Worm (Caenorhabditis elegans) whole organism, early embryonic: ENCODE results near the gene R148.3.

Experiments used
- B0310.2 ChIP-seq: sonication (generic microtip); optimal IDR thresholded peaks from 2 replicates; lab custom pipeline; 2016; ENCODE audit warnings: mild to moderate bottlenecking, missing genetic modification characterization, missing compliant biosample characterization
- F13C5.2 ChIP-seq: sonication (generic microtip); optimal IDR thresholded peaks from 2 replicates; lab custom pipeline; 2017; ENCODE audit warnings: mild to moderate bottlenecking, missing genetic modification characterization, inconsistent platforms, missing compliant biosample characterization
- aly-1 ChIP-seq: sonication (generic microtip); optimal IDR thresholded peaks from 2 replicates; lab custom pipeline; 2016; ENCODE audit warnings: missing genetic modification characterization, missing compliant biosample characterization
- ama-1 ChIP-seq: fragments of 150-350 bp; optimal IDR thresholded peaks from 2 replicates; lab custom pipeline; 2014
- ceh-13 ChIP-seq: fragments of 200-800 bp; sonication (Bioruptor generic); optimal IDR thresholded peaks from 2 replicates; lab custom pipeline; 2018; ENCODE audit warnings: mild to moderate bottlenecking, missing genetic modification characterization, missing compliant biosample characterization
- ceh-36 ChIP-seq: sonication (generic microtip); optimal IDR thresholded peaks from 2 replicates; lab custom pipeline; 2016; ENCODE audit warnings: missing genetic modification characterization, inconsistent platforms, missing compliant biosample characterization
- ets-7 ChIP-seq: sonication (generic microtip); optimal IDR thresholded peaks from 2 replicates; lab custom pipeline; 2016; ENCODE audit warnings: missing genotype, missing genetic modification characterization, missing compliant biosample characterization
- flt-1 ChIP-seq: fragments of 200-800 bp; sonication (Bioruptor generic); IDR thresholded peaks from 2 replicates; pipeline ENCODE4 v1.3.6; 2022; ENCODE audit warnings: missing genetic modification characterization, missing compliant biosample characterization
- hmbx-1 ChIP-seq: sonication (generic microtip); optimal IDR thresholded peaks from 2 replicates; lab custom pipeline; 2016; ENCODE audit warnings: mild to moderate bottlenecking, missing genetic modification characterization, missing compliant biosample characterization
- hmg-4 ChIP-seq: fragments of 200-800 bp; sonication (Bioruptor generic); optimal IDR thresholded peaks from 2 replicates; lab custom pipeline; 2018; ENCODE audit warnings: mild to moderate bottlenecking, missing genetic modification characterization, missing compliant biosample characterization
- hnd-1 ChIP-seq: sonication (generic microtip); optimal IDR thresholded peaks from 2 replicates; lab custom pipeline; 2016; ENCODE audit warnings: missing genetic modification characterization, missing compliant biosample characterization
- pes-1 ChIP-seq: fragments of 200-800 bp; sonication (Bioruptor generic); IDR thresholded peaks from 2 replicates; pipeline ENCODE4 v1.3.6; 2022; ENCODE audit warnings: missing genetic modification reagents, missing genetic modification characterization, missing compliant biosample characterization
- scrt-1 ChIP-seq: fragments of 200-800 bp; sonication (Bioruptor generic); IDR thresholded peaks from 2 replicates; pipeline ENCODE4 v1.3.6; 2022; ENCODE audit warnings: missing genetic modification characterization, missing compliant biosample characterization
- sea-1 ChIP-seq: fragments of 200-800 bp; sonication (Bioruptor generic); conservative IDR thresholded peaks from 2 replicates; pipeline ENCODE4 v1.3.6; 2022; ENCODE audit warnings: missing genetic modification characterization, missing compliant biosample characterization
- tbx-11 ChIP-seq: fragments of 200-800 bp; sonication (Bioruptor generic); IDR thresholded peaks from 2 replicates; pipeline ENCODE4 v1.3.6; 2022; ENCODE audit warnings: missing genetic modification characterization, missing compliant biosample characterization
- tbx-37 ChIP-seq: fragments of 200-800 bp; sonication (Bioruptor generic); conservative IDR thresholded peaks from 2 replicates; pipeline ENCODE4 v1.3.6; 2022; ENCODE audit warnings: missing genetic modification reagents, missing genetic modification characterization, missing compliant biosample characterization
- tra-4 ChIP-seq: sonication (generic microtip); optimal IDR thresholded peaks from 2 replicates; lab custom pipeline; 2017; ENCODE audit warnings: missing genetic modification characterization, missing compliant biosample characterization

R148.3 gene

DNA sequence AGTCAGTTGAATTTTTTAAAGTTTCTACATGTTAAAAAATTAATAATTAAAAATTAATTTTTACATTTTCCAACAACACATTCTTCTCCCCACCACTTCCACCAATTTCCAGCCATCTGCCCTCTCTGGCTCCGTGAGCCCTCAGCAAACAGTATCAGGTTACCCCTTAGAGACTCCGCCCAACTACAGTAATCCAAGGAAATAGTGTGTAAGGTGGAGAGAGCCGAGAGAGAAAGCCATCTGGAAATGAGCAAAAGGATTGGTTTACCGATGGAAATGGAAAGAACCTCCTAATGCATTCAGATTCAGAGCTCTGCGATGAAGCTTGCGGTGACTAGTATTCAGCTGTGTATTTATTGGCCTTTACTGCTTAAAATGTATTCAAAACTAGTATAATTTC, 34.9 kb upstream of the R148.3 start:
- TF ChIP-seq hmg-4, result no peak
- no peak for TF ChIP-seq pes-1
- TF ChIP-seq flt-1 (GFP tag; lab: Robert Waterston, UW), result no peak
- TF ChIP-seq ceh-13, result no peak
- TF ChIP-seq F13C5.2, result no peak
- no peak for TF ChIP-seq scrt-1 (GFP tag; lab: Robert Waterston, UW)
- TF ChIP-seq hmbx-1 (tag; lab: Kevin White, UChicago), result no peak
- no peak for TF ChIP-seq tra-4 (tag; lab: Kevin White, UChicago)
- no peak for TF ChIP-seq tbx-11 (GFP tag; lab: Robert Waterston, UW)
- no peak for TF ChIP-seq sea-1 (GFP tag; lab: Robert Waterston, UW)
- no peak for TF ChIP-seq ceh-36 (tag; lab: Kevin White, UChicago)
- no peak for TF ChIP-seq ets-7 (tag; lab: Kevin White, UChicago)
- TF ChIP-seq aly-1 (tag; lab: Kevin White, UChicago), result no peak
- no peak for TF ChIP-seq B0310.2
- no peak for TF ChIP-seq ama-1
- TF ChIP-seq tbx-37 (GFP tag; lab: Robert Waterston, UW), result no peak
- TF ChIP-seq hnd-1 (tag; lab: Kevin White, UChicago), result no peak

DNA sequence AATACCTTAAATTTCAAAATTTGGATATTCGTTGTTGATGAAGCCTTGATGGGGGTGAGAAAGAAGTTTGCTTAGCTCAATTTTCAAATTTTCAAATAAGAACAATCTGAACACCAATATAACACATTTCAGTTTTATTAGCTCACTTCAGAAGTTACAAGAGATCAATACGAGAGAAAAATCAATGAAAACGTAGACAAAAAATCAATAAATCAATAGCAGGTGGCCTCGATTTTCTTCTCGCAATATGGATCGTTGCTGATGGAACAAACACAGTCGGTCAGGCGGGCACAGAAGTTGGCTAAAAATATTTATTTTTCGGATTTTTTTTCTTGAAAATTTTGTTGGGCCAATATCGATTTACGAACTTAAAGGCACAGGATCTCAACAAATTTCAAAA, 33.1 kb upstream of the R148.3 start:
- TF ChIP-seq hmbx-1 (tag; lab: Kevin White, UChicago) (no peak), aly-1 (tag; lab: Kevin White, UChicago) (no peak), F13C5.2 (no peak)

DNA sequence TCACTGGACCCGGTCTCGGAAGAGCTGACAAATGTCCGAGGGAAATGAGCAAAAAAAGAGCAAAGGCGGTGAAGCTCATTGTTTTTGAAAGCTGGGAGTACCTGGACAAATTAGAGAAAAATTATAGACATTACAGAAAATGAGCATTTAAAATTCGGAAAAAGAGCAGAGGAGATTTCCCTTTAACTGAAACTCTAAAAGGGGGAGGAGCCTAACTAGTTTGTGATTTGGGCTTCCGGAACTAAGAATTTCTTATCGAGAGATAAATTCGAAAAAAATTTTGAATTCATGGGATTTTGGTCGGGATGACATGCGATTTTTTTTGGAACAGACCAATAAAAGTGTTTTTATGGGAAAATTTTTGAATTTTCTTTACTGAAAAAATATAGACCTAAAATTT, 31.5 kb upstream of the R148.3 start, which contains the start of gene C44B11.4:
Gene C44B11.4 (minus strand): TSS at position 101 of the 400 bp plus-strand sequence.
- TF ChIP-seq scrt-1 (GFP tag; lab: Robert Waterston, UW) (no peak), ets-7 (tag; lab: Kevin White, UChicago) (no peak)

DNA sequence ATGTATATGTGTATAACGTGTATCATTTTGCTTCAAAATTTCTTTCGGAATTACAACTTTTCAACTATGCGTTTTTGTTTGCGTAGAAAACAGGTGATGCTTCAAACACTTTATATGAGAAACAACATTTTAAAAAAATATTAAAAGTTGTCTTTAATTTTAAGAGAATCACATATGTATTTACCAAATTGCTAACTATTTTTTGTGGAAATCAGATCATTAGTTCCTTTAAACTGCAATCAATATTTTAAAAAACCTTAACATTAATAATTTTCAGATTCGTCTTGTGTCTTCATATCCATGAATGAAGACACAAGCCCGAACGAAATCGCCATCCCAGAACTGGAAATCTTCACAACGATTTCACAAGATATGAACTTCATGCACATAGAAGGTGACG, 22.3 kb upstream of the R148.3 start, which contains the start of gene C44B11.6:
Gene C44B11.6 (plus strand): TSS at position 301 of the 400 bp plus-strand sequence.
- no peak for TF ChIP-seq ets-7 (tag; lab: Kevin White, UChicago)
- TF ChIP-seq pes-1, result no peak
- TF ChIP-seq F13C5.2, result no peak
- TF ChIP-seq tbx-37 (GFP tag; lab: Robert Waterston, UW), result no peak
- TF ChIP-seq flt-1 (GFP tag; lab: Robert Waterston, UW), result no peak
- no peak for TF ChIP-seq ceh-36 (tag; lab: Kevin White, UChicago)
- no peak for TF ChIP-seq aly-1 (tag; lab: Kevin White, UChicago)
- TF ChIP-seq hmg-4, result no peak

DNA sequence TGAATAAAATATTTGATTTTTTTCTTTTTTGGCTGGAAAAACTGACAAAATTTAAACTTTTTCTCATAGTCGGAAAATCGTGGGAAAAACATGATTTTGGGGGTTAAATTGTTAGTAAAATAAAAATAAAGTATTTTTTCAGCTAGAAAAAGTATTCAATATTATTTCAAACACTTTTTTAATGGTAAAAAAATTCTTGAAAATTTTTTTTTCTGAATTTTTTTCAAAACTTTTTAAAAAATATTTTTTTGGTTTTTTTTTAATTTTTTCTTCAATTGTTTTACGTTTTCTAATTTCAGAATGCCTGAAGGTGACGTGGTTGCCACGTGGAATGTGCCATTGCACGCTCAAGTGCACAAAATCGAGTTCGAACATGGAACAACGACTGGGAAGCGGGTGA, 20.2 kb upstream of the R148.3 start, which contains the start of gene C44B11.1:
Gene C44B11.1 (plus strand): TSS at position 301 of the 400 bp plus-strand sequence.
- TF ChIP-seq aly-1 (tag; lab: Kevin White, UChicago) (no peak), scrt-1 (GFP tag; lab: Robert Waterston, UW) (no peak), tbx-37 (GFP tag; lab: Robert Waterston, UW) (no peak), F13C5.2 (no peak), hmg-4 (no peak), ama-1 (no peak), tra-4 (tag; lab: Kevin White, UChicago) (no peak), flt-1 (GFP tag; lab: Robert Waterston, UW) (no peak), ceh-36 (tag; lab: Kevin White, UChicago) (no peak), B0310.2 (no peak), hnd-1 (tag; lab: Kevin White, UChicago) (no peak), pes-1 (no peak), tbx-11 (GFP tag; lab: Robert Waterston, UW) (no peak), ets-7 (tag; lab: Kevin White, UChicago) (no peak), sea-1 (GFP tag; lab: Robert Waterston, UW) (no peak), ceh-13 (no peak), hmbx-1 (tag; lab: Kevin White, UChicago) (no peak)

DNA sequence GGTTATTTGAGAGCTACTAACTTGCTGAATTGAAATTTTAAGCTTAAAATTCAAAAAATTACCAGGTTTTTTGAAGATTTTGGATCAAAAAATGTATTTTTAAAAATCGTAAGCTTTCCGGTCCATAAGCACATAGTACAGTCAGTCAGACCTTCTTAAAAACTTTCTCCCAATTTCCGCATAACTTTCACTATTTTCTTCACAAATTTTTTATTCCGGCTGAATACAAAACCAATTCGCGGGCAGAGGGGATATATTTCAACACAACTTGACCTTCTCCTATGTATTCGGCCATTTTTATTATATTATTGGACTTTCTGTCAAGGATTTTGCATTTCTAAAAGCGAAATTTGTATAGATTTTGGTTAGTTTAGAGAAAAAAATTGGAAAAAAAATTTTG, 14.6 kb upstream of the R148.3 start:
- no peak for TF ChIP-seq tbx-37 (GFP tag; lab: Robert Waterston, UW)
- TF ChIP-seq ama-1, result no peak
- no peak for TF ChIP-seq tbx-11 (GFP tag; lab: Robert Waterston, UW)
- no peak for TF ChIP-seq F13C5.2
- no peak for TF ChIP-seq flt-1 (GFP tag; lab: Robert Waterston, UW)
- TF ChIP-seq B0310.2, result no peak
- no peak for TF ChIP-seq ceh-13
- no peak for TF ChIP-seq hnd-1 (tag; lab: Kevin White, UChicago)
- no peak for TF ChIP-seq hmg-4
- no peak for TF ChIP-seq scrt-1 (GFP tag; lab: Robert Waterston, UW)
- TF ChIP-seq ets-7 (tag; lab: Kevin White, UChicago), result no peak
- no peak for TF ChIP-seq aly-1 (tag; lab: Kevin White, UChicago)
- TF ChIP-seq tra-4 (tag; lab: Kevin White, UChicago), result no peak
- TF ChIP-seq ceh-36 (tag; lab: Kevin White, UChicago), result no peak
- no peak for TF ChIP-seq pes-1
- no peak for TF ChIP-seq hmbx-1 (tag; lab: Kevin White, UChicago)
- no peak for TF ChIP-seq sea-1 (GFP tag; lab: Robert Waterston, UW)

DNA sequence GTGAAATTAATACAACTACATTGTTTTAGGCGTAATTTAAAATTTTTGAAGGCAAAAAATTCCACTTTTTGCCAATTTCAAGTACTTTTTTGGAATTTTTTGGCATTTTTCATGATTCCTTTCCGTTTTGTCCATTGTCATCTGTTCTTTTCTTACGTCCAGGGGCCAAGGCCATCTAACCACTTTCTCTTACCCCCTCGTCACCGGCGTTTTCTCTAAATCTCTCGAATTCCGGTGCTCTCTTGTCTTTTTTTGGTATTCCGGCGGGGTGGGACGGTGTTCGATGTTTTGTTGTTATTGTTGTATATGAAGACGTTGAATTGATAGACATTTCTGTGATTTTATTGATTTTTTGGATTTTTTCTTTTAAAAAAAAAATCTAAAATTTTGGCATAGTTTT, 13.5 kb upstream of the R148.3 start:
- TF ChIP-seq tra-4 (tag; lab: Kevin White, UChicago) (no peak), aly-1 (tag; lab: Kevin White, UChicago) (no peak), tbx-37 (GFP tag; lab: Robert Waterston, UW) (no peak), hnd-1 (tag; lab: Kevin White, UChicago) (no peak), sea-1 (GFP tag; lab: Robert Waterston, UW) (no peak)

DNA sequence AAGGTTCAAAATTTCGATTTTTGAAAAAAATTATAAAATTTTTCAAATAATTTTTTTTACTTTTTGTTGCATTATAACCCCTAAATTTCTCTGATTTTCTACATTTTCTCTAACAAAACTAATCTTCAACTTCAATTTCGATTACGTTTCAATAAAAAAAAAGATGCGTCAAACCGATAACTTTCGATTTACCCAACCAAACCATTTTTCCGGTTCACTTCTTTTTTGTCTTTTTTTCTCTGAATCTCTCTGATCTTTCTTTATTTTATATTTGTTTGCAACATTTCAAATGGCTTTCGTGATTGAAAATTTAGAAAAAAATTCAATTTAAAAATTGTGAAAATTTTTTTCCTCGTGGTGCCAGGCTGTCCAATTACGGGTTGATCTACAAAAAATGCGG, 11.7 kb upstream of the R148.3 start:
- TF ChIP-seq hmbx-1 (tag; lab: Kevin White, UChicago), result no peak
